Worm (Caenorhabditis elegans) whole organism, L2 larva: ENCODE results near the gene lido-10.

Experiments used
- C34F6.9 ChIP-seq: fragments of 150-350 bp; optimal IDR thresholded peaks from 2 replicates; lab custom pipeline; 2014; ENCODE audit warnings: missing biosample characterization, missing genetic modification characterization
- F13H6.1 ChIP-seq: sonication (generic microtip); optimal IDR thresholded peaks from 2 replicates; lab custom pipeline; 2016; ENCODE audit warnings: missing genetic modification characterization, missing compliant biosample characterization
- R02D3.7 ChIP-seq: fragments of 150-350 bp; optimal IDR thresholded peaks from 2 replicates; lab custom pipeline; 2014; ENCODE audit warnings: missing biosample characterization, missing genetic modification characterization
- Y55F3AM.14 ChIP-seq: fragments of 200-800 bp; sonication (Bioruptor generic); optimal IDR thresholded peaks from 2 replicates; lab custom pipeline; 2018; ENCODE audit warnings: mild to moderate bottlenecking, missing genetic modification characterization, missing compliant biosample characterization
- ZK546.5 ChIP-seq: sonication (generic microtip); optimal IDR thresholded peaks from 2 replicates; lab custom pipeline; 2017; ENCODE audit warnings: missing biosample characterization, missing genetic modification characterization
- alr-1 ChIP-seq: fragments of 150-350 bp; optimal IDR thresholded peaks from 2 replicates; lab custom pipeline; 2014; ENCODE audit warnings: missing biosample characterization, missing genetic modification characterization
- blmp-1 ChIP-seq: sonication (generic microtip); optimal IDR thresholded peaks from 2 replicates; lab custom pipeline; 2017; ENCODE audit warnings: missing genetic modification characterization, mild to moderate bottlenecking, missing compliant biosample characterization, antibody characterized with exemption, moderate library complexity; ENCODE audit not compliant: insufficient read depth
- ceh-82 ChIP-seq: fragments of 150-350 bp; optimal IDR thresholded peaks from 2 replicates; lab custom pipeline; 2014; ENCODE audit warnings: missing biosample characterization, missing genetic modification characterization
- crh-2 ChIP-seq: sonication (generic microtip); optimal IDR thresholded peaks from 2 replicates; lab custom pipeline; 2017; ENCODE audit warnings: missing biosample characterization, missing genetic modification characterization
- dmd-4 ChIP-seq: sonication (generic microtip); optimal IDR thresholded peaks from 2 replicates; lab custom pipeline; 2017; ENCODE audit warnings: missing biosample characterization, missing genetic modification characterization
- egl-27 ChIP-seq: sonication (generic microtip); optimal IDR thresholded peaks from 3 replicates; lab custom pipeline; 2017; ENCODE audit warnings: missing biosample characterization, missing genetic modification reagents, missing genetic modification characterization
- elt-1 ChIP-seq: fragments of 150-350 bp; optimal IDR thresholded peaks from 2 replicates; lab custom pipeline; 2014; ENCODE audit warnings: missing biosample characterization, missing genetic modification characterization
- elt-3 ChIP-seq: sonication (generic microtip); optimal IDR thresholded peaks from 2 replicates; lab custom pipeline; 2017; ENCODE audit warnings: missing biosample characterization, missing genetic modification characterization
- fos-1 ChIP-seq: fragments of 150-350 bp; optimal IDR thresholded peaks from 2 replicates; lab custom pipeline; 2014; ENCODE audit warnings: missing biosample characterization, missing genetic modification characterization
- gmeb-1 ChIP-seq: fragments of 150-350 bp; optimal IDR thresholded peaks from 2 replicates; lab custom pipeline; 2014; ENCODE audit warnings: missing biosample characterization, missing genetic modification characterization
- lin-11 ChIP-seq: fragments of 150-350 bp; sonication (generic microtip); optimal IDR thresholded peaks from 2 replicates; lab custom pipeline; 2014; ENCODE audit warnings: missing biosample characterization, missing genetic modification characterization, inconsistent platforms, mixed read lengths
- lin-13 ChIP-seq: fragments of 150-350 bp; optimal IDR thresholded peaks from 2 replicates; lab custom pipeline; 2014; ENCODE audit warnings: missing biosample characterization, missing genetic modification reagents, missing genetic modification characterization
- lin-39 ChIP-seq: fragments of 150-350 bp; optimal IDR thresholded peaks from 2 replicates; lab custom pipeline; 2014; ENCODE audit warnings: missing biosample characterization, missing genetic modification reagents, missing genetic modification characterization
- lsy-2 ChIP-seq, 2 experiments: fragments of 150-350 bp in 1 of 2; sonication (generic microtip) in 1 of 2; optimal IDR thresholded peaks; 2 replicates each; lab custom pipeline; 2014 to 2017; ENCODE audit warnings: missing biosample characterization in 2 of 2, missing genetic modification characterization in 2 of 2
- mdl-1 ChIP-seq, 2 experiments: fragments of 150-350 bp in 1 of 2; sonication (generic microtip) in 1 of 2; optimal IDR thresholded peaks; 2 replicates each; lab custom pipeline; 2017; ENCODE audit warnings: missing biosample characterization in 2 of 2, missing genetic modification characterization in 2 of 2
- nhr-11 ChIP-seq: fragments of 150-350 bp; optimal IDR thresholded peaks from 2 replicates; lab custom pipeline; 2014; ENCODE audit warnings: missing biosample characterization, missing genetic modification characterization
- nhr-12 ChIP-seq: fragments of 150-350 bp; optimal IDR thresholded peaks from 2 replicates; lab custom pipeline; 2014; ENCODE audit warnings: missing biosample characterization, missing genetic modification characterization
- nhr-129 ChIP-seq: fragments of 150-350 bp; optimal IDR thresholded peaks from 2 replicates; lab custom pipeline; 2014; ENCODE audit warnings: missing biosample characterization, missing genetic modification characterization
- nhr-21 ChIP-seq: fragments of 150-350 bp; optimal IDR thresholded peaks from 2 replicates; lab custom pipeline; 2014; ENCODE audit warnings: missing biosample characterization, missing genetic modification characterization
- nhr-23 ChIP-seq: fragments of 150-350 bp; optimal IDR thresholded peaks from 2 replicates; lab custom pipeline; 2014; ENCODE audit warnings: missing biosample characterization, missing genetic modification reagents, missing genetic modification characterization
- nhr-237 ChIP-seq: fragments of 150-350 bp; optimal IDR thresholded peaks from 2 replicates; lab custom pipeline; 2014; ENCODE audit warnings: missing biosample characterization, missing genetic modification characterization
- nhr-6 ChIP-seq: fragments of 150-350 bp; optimal IDR thresholded peaks from 2 replicates; lab custom pipeline; 2014; ENCODE audit warnings: missing biosample characterization, missing genetic modification characterization
- nhr-77 ChIP-seq: fragments of 150-350 bp; optimal IDR thresholded peaks from 2 replicates; lab custom pipeline; 2014; ENCODE audit warnings: missing biosample characterization, missing genetic modification characterization
- peb-1 ChIP-seq: fragments of 150-350 bp; optimal IDR thresholded peaks from 2 replicates; lab custom pipeline; 2014; ENCODE audit warnings: missing biosample characterization, missing genetic modification characterization
- sma-3 ChIP-seq: sonication (generic microtip); optimal IDR thresholded peaks from 2 replicates; lab custom pipeline; 2016; ENCODE audit warnings: missing genetic modification reagents, missing genetic modification characterization, missing compliant biosample characterization
- sma-9 ChIP-seq, 2 experiments: fragments of 150-350 bp in 1 of 2; sonication (generic microtip) in 1 of 2; optimal IDR thresholded peaks; 2 replicates each; lab custom pipeline; 2014 to 2016; ENCODE audit warnings: missing genetic modification characterization in 2 of 2, mild to moderate bottlenecking in 1 of 2, missing biosample characterization in 1 of 2, missing compliant biosample characterization in 1 of 2, missing genetic modification reagents in 1 of 2, moderate library complexity in 1 of 2
- snpc-4 ChIP-seq: fragments of 150-350 bp; optimal IDR thresholded peaks from 2 replicates; lab custom pipeline; 2014; ENCODE audit warnings: missing biosample characterization, missing genetic modification characterization
- unc-39 ChIP-seq: fragments of 150-350 bp; optimal IDR thresholded peaks from 2 replicates; lab custom pipeline; 2014; ENCODE audit warnings: missing biosample characterization, missing genetic modification characterization
- unc-55 ChIP-seq: fragments of 150-350 bp; sonication (generic microtip); optimal IDR thresholded peaks from 3 replicates; lab custom pipeline; 2014; ENCODE audit warnings: missing biosample characterization, missing genetic modification reagents, missing genetic modification characterization
- ztf-1 ChIP-seq: fragments of 200-800 bp; sonication (Bioruptor generic); conservative IDR thresholded peaks from 2 replicates; pipeline ENCODE4 v1.3.6; 2022; ENCODE audit warnings: missing genetic modification characterization, missing compliant biosample characterization
- ztf-4 ChIP-seq: fragments of 150-350 bp; optimal IDR thresholded peaks from 2 replicates; lab custom pipeline; 2014; ENCODE audit warnings: missing biosample characterization, missing genetic modification characterization

The lido-10 gene

DNA sequence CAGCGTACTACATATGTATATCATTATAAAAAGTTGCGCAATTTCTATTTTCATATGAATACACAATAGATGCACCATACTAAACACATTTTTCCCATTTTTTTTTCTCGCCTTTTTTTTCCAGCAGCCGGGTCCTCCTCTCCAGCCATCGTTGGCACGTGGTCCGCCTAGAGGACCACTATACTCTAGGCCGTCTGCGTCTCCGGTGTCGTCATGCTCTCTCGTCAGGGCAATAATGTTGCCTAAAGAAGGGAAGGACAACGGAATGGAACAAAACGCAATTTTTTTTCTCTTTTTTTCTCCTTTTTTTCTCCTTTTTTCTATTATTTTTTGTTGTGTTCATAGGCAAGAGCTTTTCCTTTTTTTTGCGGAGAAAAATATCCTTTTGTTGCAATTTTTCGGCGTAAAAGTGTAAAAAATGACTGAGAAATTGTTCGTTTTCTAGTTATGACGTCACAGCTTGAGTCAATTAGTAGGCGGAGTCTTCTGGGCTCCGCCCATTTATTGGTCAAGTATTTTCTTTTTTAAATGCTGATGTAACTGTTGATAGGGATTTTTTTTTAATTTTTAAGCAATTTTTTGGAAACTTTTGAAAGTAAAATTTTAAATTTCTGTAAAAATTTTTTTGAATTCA lies 39.7 kb upstream of the lido-10 start (continued):
- TF ChIP-seq crh-2 (peak; percentile 40), peb-1 (no peak), ztf-4 (tag; lab: Kevin White, UChicago) (no peak), lsy-2 (tag; optimal IDR thresholded peaks at IDR 0.05; lab: Kevin White, UChicago) (no peak), ztf-1 (GFP tag; lab: Robert Waterston, UW) (no peak), gmeb-1 (no peak), blmp-1 (tag; lab: Kevin White, UChicago) (no peak), nhr-12 (tag; lab: Kevin White, UChicago) (no peak), mdl-1 (tag; optimal IDR thresholded peaks at IDR 0.05; lab: Kevin White, UChicago) (peak; percentile 97 to 98), ZK546.5 (tag; lab: Kevin White, UChicago) (no peak)

DNA sequence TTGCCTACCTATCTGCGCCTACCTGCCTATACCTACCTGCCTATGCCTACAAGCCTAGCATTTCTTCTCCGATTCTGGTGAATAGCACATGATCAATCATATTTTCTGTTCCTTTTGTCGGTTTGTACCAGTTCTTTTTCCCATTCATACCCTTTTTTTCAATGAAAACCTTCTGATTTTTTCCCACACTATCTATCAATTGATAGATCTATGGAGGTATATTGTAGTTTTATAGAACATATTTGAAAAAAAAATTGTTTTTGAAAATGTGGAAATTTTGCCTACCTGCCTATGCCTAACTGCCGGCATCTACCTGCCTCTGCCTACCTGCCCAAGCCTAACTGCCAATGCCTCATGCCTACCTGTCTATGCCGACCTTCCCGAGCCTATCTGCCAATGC lies 38.7 kb upstream of the lido-10 start:
- TF ChIP-seq Y55F3AM.14 (GFP tag; lab: Kevin White, UChicago): no peak
- TF ChIP-seq R02D3.7: no peak
- no peak for TF ChIP-seq nhr-129 (tag; lab: Kevin White, UChicago)
- no peak for TF ChIP-seq peb-1
- TF ChIP-seq elt-1: no peak
- no peak for TF ChIP-seq nhr-23
- TF ChIP-seq ceh-82 (tag; lab: Kevin White, UChicago): no peak
- no peak for TF ChIP-seq dmd-4 (tag; lab: Kevin White, UChicago)
- TF ChIP-seq nhr-6 (tag; lab: Kevin White, UChicago): no peak
- no peak for TF ChIP-seq gmeb-1
- no peak for TF ChIP-seq snpc-4
- TF ChIP-seq ztf-1 (GFP tag; lab: Robert Waterston, UW): no peak
- TF ChIP-seq lsy-2 (tag; optimal IDR thresholded peaks at IDR 0.05; lab: Kevin White, UChicago): no peak

DNA sequence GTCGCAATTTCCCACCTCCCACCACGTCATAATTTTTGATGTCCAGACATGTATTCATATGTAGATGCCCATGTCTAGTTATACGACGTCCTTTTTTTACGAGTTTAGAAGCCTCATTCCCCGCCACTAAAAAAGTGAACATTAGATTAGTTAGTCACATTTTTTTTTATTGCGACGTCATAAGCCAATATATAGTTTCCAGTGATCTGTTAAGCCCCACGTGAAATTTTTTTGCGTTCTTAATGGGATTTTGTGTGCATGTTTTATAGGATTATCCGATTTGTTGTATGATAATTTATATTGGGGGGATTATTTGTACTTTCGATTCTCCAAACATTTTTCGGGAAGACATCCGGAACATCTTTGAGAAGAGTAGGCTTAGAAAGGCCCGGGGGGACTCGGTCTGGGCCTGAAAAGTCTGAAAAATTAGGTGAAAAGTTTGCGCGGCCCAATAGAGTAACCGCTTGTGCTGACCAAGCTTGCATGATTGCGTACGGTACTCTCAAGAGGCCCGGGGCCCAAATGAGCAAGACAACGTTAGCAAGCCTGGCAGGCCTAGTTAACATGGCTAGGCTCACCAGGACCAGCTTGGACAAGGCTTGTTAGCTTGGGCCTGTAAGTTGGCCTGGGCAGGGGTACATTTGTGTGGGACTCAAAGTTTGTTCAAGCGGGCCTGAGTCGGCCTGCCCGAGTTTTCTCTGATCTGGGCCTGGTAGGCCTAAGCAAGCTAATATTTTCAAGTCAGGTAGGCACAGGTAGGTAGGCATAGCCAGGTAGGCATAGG lies 36.9 kb upstream of the lido-10 start:
- TF ChIP-seq C34F6.9: no peak

DNA sequence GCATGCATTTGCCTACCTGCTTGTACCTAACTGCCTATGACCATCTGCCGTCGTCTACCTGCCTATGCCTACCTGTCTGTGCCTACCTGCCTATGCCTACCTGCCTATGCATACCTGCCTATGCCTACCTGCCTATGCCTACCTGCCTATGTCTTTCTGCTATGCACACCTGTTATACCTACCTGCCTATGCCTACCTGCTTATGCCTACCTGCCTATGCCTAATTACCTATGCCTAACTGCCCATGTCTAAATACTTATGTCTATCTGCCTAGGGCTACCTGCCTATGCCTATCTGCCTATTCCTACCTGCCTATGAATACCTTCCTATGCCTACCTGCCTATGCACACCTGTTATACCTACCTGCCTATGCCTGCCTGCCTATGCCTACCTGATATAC lies 36.0 kb upstream of the lido-10 start:
- no peak for TF ChIP-seq sma-3 (GFP tag; lab: Kevin White, UChicago)
- TF ChIP-seq R02D3.7: no peak
- TF ChIP-seq gmeb-1: no peak
- TF ChIP-seq F13H6.1 (tag; lab: Kevin White, UChicago): no peak
- no peak for TF ChIP-seq nhr-237 (tag; lab: Kevin White, UChicago)
- no peak for TF ChIP-seq fos-1
- TF ChIP-seq ztf-4 (tag; lab: Kevin White, UChicago): no peak
- no peak for TF ChIP-seq unc-55 (GFP tag; lab: Kevin White, UChicago)
- TF ChIP-seq nhr-21: no peak
- no peak for TF ChIP-seq lin-13
- no peak for TF ChIP-seq nhr-129 (tag; lab: Kevin White, UChicago)
- no peak for TF ChIP-seq snpc-4
- TF ChIP-seq elt-3: no peak
- no peak for TF ChIP-seq unc-39 (tag; lab: Kevin White, UChicago)
- TF ChIP-seq lin-39: no peak
- TF ChIP-seq alr-1 (tag; lab: Kevin White, UChicago): no peak
- TF ChIP-seq nhr-23: no peak
- no peak for TF ChIP-seq sma-9 (GFP tag; optimal IDR thresholded peaks at IDR 0.05; lab: Kevin White, UChicago)
- TF ChIP-seq sma-9 (tag; optimal IDR thresholded peaks at IDR 0.05; lab: Kevin White, UChicago): no peak
- no peak for TF ChIP-seq lsy-2 (tag; optimal IDR thresholded peaks at IDR 0.05; lab: Kevin White, UChicago)
- TF ChIP-seq lin-11 (tag; lab: Kevin White, UChicago): no peak

DNA sequence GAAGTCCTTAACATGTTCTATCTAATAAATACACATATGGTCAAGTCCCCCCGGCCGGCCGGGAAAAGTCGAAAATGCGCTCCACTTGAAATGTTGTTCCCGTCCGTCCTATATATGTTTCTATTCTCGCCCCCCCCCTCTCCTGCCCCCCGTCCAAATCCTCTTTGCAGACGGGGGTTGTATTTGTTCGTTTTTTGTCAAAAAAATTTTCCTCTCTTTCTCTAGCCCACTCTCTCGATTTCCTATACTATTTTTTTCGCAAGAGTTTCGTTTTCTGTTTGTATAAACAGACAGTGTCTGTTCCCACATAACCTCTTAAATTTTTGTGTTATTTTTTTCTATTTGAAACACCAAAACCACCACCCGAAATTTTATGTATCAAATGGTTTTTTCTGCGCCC lies 35.2 kb upstream of the lido-10 start:
- peak; percentile 74 for TF ChIP-seq F13H6.1 (tag; lab: Kevin White, UChicago)
- TF ChIP-seq egl-27 (tag; lab: Kevin White, UChicago): no peak
- TF ChIP-seq snpc-4: no peak
- TF ChIP-seq nhr-237 (tag; lab: Kevin White, UChicago): no peak
- TF ChIP-seq nhr-21: no peak
- TF ChIP-seq unc-55 (GFP tag; lab: Kevin White, UChicago): no peak
- TF ChIP-seq unc-39 (tag; lab: Kevin White, UChicago): no peak
- no peak for TF ChIP-seq nhr-11
- no peak for TF ChIP-seq crh-2
- no peak for TF ChIP-seq nhr-77
- no peak for TF ChIP-seq lin-39
- peak; percentile 8 for TF ChIP-seq sma-9 (GFP tag; optimal IDR thresholded peaks at IDR 0.05; lab: Kevin White, UChicago)
- TF ChIP-seq sma-9 (tag; optimal IDR thresholded peaks at IDR 0.05; lab: Kevin White, UChicago): no peak
